Fruit fly (Drosophila melanogaster) whole organism, embryonic: Measurements from ENCODE around the gene CG9150.

Source experiments
- Adf1 ChIP-seq: fragments of 200-800 bp; sonication (Bioruptor generic); IDR thresholded peaks from 2 replicates; pipeline ENCODE4 v1.3.6; 2022; ENCODE audit warnings: missing biosample characterization, missing genetic modification characterization
- CG1024 ChIP-seq: fragments of 200-800 bp; sonication (Bioruptor generic); IDR thresholded peaks from 2 replicates; pipeline ENCODE4 v1.3.6; 2022; ENCODE audit warnings: missing biosample characterization, missing genetic modification characterization
- CG10462 ChIP-seq: fragments of 200-800 bp; sonication (Bioruptor generic); optimal IDR thresholded peaks from 2 replicates; lab custom pipeline; 2016; ENCODE audit warnings: missing biosample characterization, missing genetic modification characterization
- CG11695 ChIP-seq: fragments of 200-800 bp; sonication (Bioruptor generic); IDR thresholded peaks from 3 replicates; pipeline ENCODE4 v1.3.6; 2022; ENCODE audit warnings: missing biosample characterization, missing genetic modification characterization
- CG15479 ChIP-seq: fragments of 200-800 bp; sonication (Bioruptor generic); optimal IDR thresholded peaks from 3 replicates; lab custom pipeline; 2019; ENCODE audit warnings: missing biosample characterization, mild to moderate bottlenecking, missing genetic modification characterization, moderate library complexity
- CG15601 ChIP-seq: fragments of 200-800 bp; sonication (Bioruptor generic); optimal IDR thresholded peaks from 3 replicates; lab custom pipeline; 2019; ENCODE audit warnings: missing biosample characterization, mild to moderate bottlenecking, missing genetic modification characterization, moderate library complexity
- CG17385 ChIP-seq: fragments of 200-800 bp; sonication (Bioruptor generic); optimal IDR thresholded peaks from 3 replicates; lab custom pipeline; 2018; ENCODE audit warnings: missing biosample characterization, mild to moderate bottlenecking, missing genetic modification characterization
- CG18599 ChIP-seq: fragments of 200-800 bp; sonication (Bioruptor generic); optimal IDR thresholded peaks from 3 replicates; lab custom pipeline; 2017; ENCODE audit warnings: missing biosample characterization, missing genetic modification characterization, mild to moderate bottlenecking, moderate library complexity, missing genetic modification reagents
- CG31224 ChIP-seq: fragments of 200-800 bp; sonication (Bioruptor generic); IDR thresholded peaks from 2 replicates; pipeline ENCODE4 v1.3.6; 2022; ENCODE audit warnings: missing biosample characterization, missing genetic modification characterization
- CG5953 ChIP-seq: fragments of 200-800 bp; sonication (Bioruptor generic); IDR thresholded peaks from 2 replicates; pipeline ENCODE4 v1.3.6; 2022; ENCODE audit warnings: missing biosample characterization, missing genetic modification characterization
- CG6854 ChIP-seq: fragments of 200-800 bp; sonication (Bioruptor generic); optimal IDR thresholded peaks from 3 replicates; lab custom pipeline; 2017; ENCODE audit warnings: missing biosample characterization, mild to moderate bottlenecking, missing genetic modification characterization
- CG7745 ChIP-seq: fragments of 200-800 bp; sonication (Bioruptor generic); optimal IDR thresholded peaks from 2 replicates; lab custom pipeline; 2018; ENCODE audit warnings: missing biosample characterization, mild to moderate bottlenecking, missing genetic modification characterization, moderate library complexity
- CG9932 ChIP-seq: fragments of 200-800 bp; sonication (Bioruptor generic); IDR thresholded peaks from 2 replicates; pipeline ENCODE4 v1.3.6; 2022; ENCODE audit warnings: missing biosample characterization, missing genetic modification characterization
- Dref ChIP-seq: fragments of 200-800 bp; sonication (Bioruptor generic); IDR thresholded peaks from 2 replicates; pipeline ENCODE4 v1.3.6; 2022; ENCODE audit warnings: missing biosample characterization, missing genetic modification characterization
- Fer2 ChIP-seq: fragments of 200-800 bp; sonication (Bioruptor generic); optimal IDR thresholded peaks from 2 replicates; lab custom pipeline; 2018; ENCODE audit warnings: missing biosample characterization, mild to moderate bottlenecking, missing genetic modification characterization, moderate library complexity
- Fer3 ChIP-seq: fragments of 200-800 bp; sonication (Bioruptor generic); optimal IDR thresholded peaks from 2 replicates; lab custom pipeline; 2018; ENCODE audit warnings: missing biosample characterization, mild to moderate bottlenecking, missing genetic modification characterization, moderate library complexity
- Hr51 ChIP-seq, 2 experiments: fragments of 200-800 bp; sonication (Bioruptor generic); optimal IDR thresholded peaks; 2 replicates in 1 of 2; 3 replicates in 1 of 2; lab custom pipeline; 2016 to 2018; ENCODE audit warnings: missing biosample characterization in 2 of 2, missing genetic modification characterization in 2 of 2, mild to moderate bottlenecking in 1 of 2, moderate library complexity in 1 of 2
- Max ChIP-seq: fragments of 200-800 bp; sonication (Bioruptor generic); optimal IDR thresholded peaks from 2 replicates; lab custom pipeline; 2016; ENCODE audit warnings: missing biosample characterization, mild to moderate bottlenecking, missing genetic modification characterization
- Mrtf ChIP-seq: fragments of 200-800 bp; sonication (Bioruptor generic); IDR thresholded peaks from 3 replicates; pipeline ENCODE4 v1.3.6; 2022; ENCODE audit warnings: missing biosample characterization, missing genetic modification characterization
- NC2α ChIP-seq: fragments of 200-800 bp; sonication (Bioruptor generic); optimal IDR thresholded peaks from 2 replicates; lab custom pipeline; 2016; ENCODE audit warnings: missing biosample characterization, missing genetic modification characterization
- Opbp ChIP-seq: fragments of 200-800 bp; sonication (Bioruptor generic); IDR thresholded peaks from 3 replicates; pipeline ENCODE4 v1.3.6; 2022; ENCODE audit warnings: missing biosample characterization, missing genetic modification characterization; ENCODE audit not compliant: partially characterized antibody
- Rx ChIP-seq: fragments of 200-800 bp; sonication (Bioruptor generic); IDR thresholded peaks from 2 replicates; pipeline ENCODE4 v1.3.6; 2022; ENCODE audit warnings: missing biosample characterization, missing genetic modification characterization
- Side ChIP-seq: fragments of 200-800 bp; sonication (Bioruptor generic); optimal IDR thresholded peaks from 2 replicates; lab custom pipeline; 2016; ENCODE audit warnings: missing biosample characterization, missing genetic modification characterization
- Sin3A ChIP-seq: fragments of >200 bp; optimal IDR thresholded peaks from 2 replicates; lab custom pipeline; 2018
- YL-1 ChIP-seq: fragments of 200-800 bp; sonication (Bioruptor generic); optimal IDR thresholded peaks from 3 replicates; lab custom pipeline; 2017; ENCODE audit warnings: missing biosample characterization, mild to moderate bottlenecking, missing genetic modification characterization
- abd-A ChIP-seq: fragments of 200-800 bp; sonication (Bioruptor generic); optimal IDR thresholded peaks from 3 replicates; lab custom pipeline; 2019; ENCODE audit warnings: missing biosample characterization, mild to moderate bottlenecking, missing genetic modification characterization, moderate library complexity
- ase ChIP-seq: fragments of 200-800 bp; sonication (Bioruptor generic); IDR thresholded peaks from 3 replicates; pipeline ENCODE4 v1.3.6; 2022; ENCODE audit warnings: missing biosample characterization, missing genetic modification characterization
- danr ChIP-seq: fragments of 200-800 bp; sonication (Bioruptor generic); IDR thresholded peaks from 2 replicates; pipeline ENCODE4 v1.3.6; 2022; ENCODE audit warnings: missing biosample characterization, missing genetic modification characterization
- esg ChIP-seq: fragments of 200-800 bp; sonication (Bioruptor generic); conservative IDR thresholded peaks from 2 replicates; pipeline ENCODE4 v1.3.6; 2022; ENCODE audit warnings: missing biosample characterization, missing genetic modification characterization
- fd64A ChIP-seq: fragments of 200-800 bp; sonication (Bioruptor generic); optimal IDR thresholded peaks from 3 replicates; lab custom pipeline; 2018; ENCODE audit warnings: missing biosample characterization, mild to moderate bottlenecking, missing genetic modification characterization
- fru ChIP-seq: fragments of >200 bp; optimal IDR thresholded peaks from 2 replicates; lab custom pipeline; 2017
- gro ChIP-seq: fragments of 200-800 bp; sonication (Bioruptor generic); optimal IDR thresholded peaks from 2 replicates; lab custom pipeline; 2016; ENCODE audit warnings: missing biosample characterization, missing genetic modification characterization
- hkb ChIP-seq, 2 experiments: fragments of 200-800 bp in 1 of 2; fragments of >200 bp in 1 of 2; sonication (Bioruptor generic) in 1 of 2; IDR thresholded peaks in 1 of 2; optimal IDR thresholded peaks in 1 of 2; 2 replicates each; pipeline versions ENCODE4 v1.3.6 to Lab custom; 2017 to 2022; ENCODE audit warnings: missing biosample characterization in 1 of 2, missing genetic modification characterization in 1 of 2
- ind ChIP-seq: fragments of 200-800 bp; sonication (Bioruptor generic); optimal IDR thresholded peaks from 3 replicates; lab custom pipeline; 2016; ENCODE audit warnings: missing biosample characterization, missing genetic modification characterization
- lmd ChIP-seq: fragments of 200-800 bp; sonication (Bioruptor generic); IDR thresholded peaks from 2 replicates; pipeline ENCODE4 v1.3.6; 2022; ENCODE audit warnings: missing biosample characterization, missing genetic modification characterization
- nerfin-1 ChIP-seq: fragments of 200-800 bp; sonication (Bioruptor generic); optimal IDR thresholded peaks from 3 replicates; lab custom pipeline; 2019; ENCODE audit warnings: missing biosample characterization, mild to moderate bottlenecking, missing genetic modification characterization, moderate library complexity
- nerfin-2 ChIP-seq: fragments of 200-800 bp; sonication (Bioruptor generic); IDR thresholded peaks from 2 replicates; pipeline ENCODE4 v1.3.6; 2022; ENCODE audit warnings: missing biosample characterization, missing genetic modification characterization; ENCODE audit not compliant: partially characterized antibody
- oc ChIP-seq: fragments of 200-800 bp; sonication (Bioruptor generic); optimal IDR thresholded peaks from 2 replicates; lab custom pipeline; 2018; ENCODE audit warnings: missing biosample characterization, mild to moderate bottlenecking, missing genetic modification characterization, moderate library complexity
- pb ChIP-seq: fragments of 200-800 bp; sonication (Bioruptor generic); optimal IDR thresholded peaks from 3 replicates; lab custom pipeline; 2016; ENCODE audit warnings: missing biosample characterization, missing genetic modification characterization
- scrt ChIP-seq: fragments of 200-800 bp; sonication (Bioruptor generic); optimal IDR thresholded peaks from 2 replicates; lab custom pipeline; 2018; ENCODE audit warnings: missing biosample characterization, mild to moderate bottlenecking, missing genetic modification characterization, moderate library complexity
- ssp ChIP-seq: fragments of 200-800 bp; sonication (Bioruptor generic); IDR thresholded peaks from 2 replicates; pipeline ENCODE4 v1.3.6; 2022; ENCODE audit warnings: missing biosample characterization, missing genetic modification characterization
- sug ChIP-seq: fragments of 200-800 bp; optimal IDR thresholded peaks from 2 replicates; lab custom pipeline; 2019; ENCODE audit warnings: missing biosample characterization, mild to moderate bottlenecking, missing genetic modification characterization, moderate library complexity
- tll ChIP-seq, 2 experiments: fragments of 200-800 bp in 1 of 2; fragments of >200 bp in 1 of 2; sonication (Bioruptor generic) in 1 of 2; optimal IDR thresholded peaks; 2 replicates each; lab custom pipeline; 2017 to 2019; ENCODE audit warnings: missing biosample characterization in 2 of 2, missing genetic modification characterization in 2 of 2, mild to moderate bottlenecking in 1 of 2, moderate library complexity in 1 of 2
- tna ChIP-seq: fragments of 200-800 bp; sonication (Bioruptor generic); IDR thresholded peaks from 2 replicates; pipeline ENCODE4 v1.3.6; 2022; ENCODE audit warnings: missing biosample characterization, missing genetic modification characterization; ENCODE audit not compliant: partially characterized antibody
- toy ChIP-seq: fragments of 200-800 bp; sonication (Bioruptor generic); IDR thresholded peaks from 2 replicates; pipeline ENCODE4 v1.3.6; 2022; ENCODE audit warnings: missing biosample characterization, missing genetic modification characterization
- vfl ChIP-seq: fragments of 200-800 bp; sonication (Bioruptor generic); optimal IDR thresholded peaks from 2 replicates; lab custom pipeline; 2016; ENCODE audit warnings: missing biosample characterization, missing genetic modification characterization
- vvl ChIP-seq: fragments of 200-800 bp; sonication (Bioruptor generic); IDR thresholded peaks from 2 replicates; pipeline ENCODE4 v1.3.6; 2022; ENCODE audit warnings: missing biosample characterization, missing genetic modification characterization
- wek ChIP-seq: fragments of 200-800 bp; sonication (Bioruptor generic); optimal IDR thresholded peaks from 3 replicates; lab custom pipeline; 2018; ENCODE audit warnings: missing biosample characterization, mild to moderate bottlenecking, missing genetic modification characterization, moderate library complexity
- zf30C ChIP-seq: fragments of 200-800 bp; sonication (Bioruptor generic); optimal IDR thresholded peaks from 3 replicates; lab custom pipeline; 2018; ENCODE audit warnings: missing biosample characterization, mild to moderate bottlenecking, missing genetic modification characterization

The CG9150 gene

DNA sequence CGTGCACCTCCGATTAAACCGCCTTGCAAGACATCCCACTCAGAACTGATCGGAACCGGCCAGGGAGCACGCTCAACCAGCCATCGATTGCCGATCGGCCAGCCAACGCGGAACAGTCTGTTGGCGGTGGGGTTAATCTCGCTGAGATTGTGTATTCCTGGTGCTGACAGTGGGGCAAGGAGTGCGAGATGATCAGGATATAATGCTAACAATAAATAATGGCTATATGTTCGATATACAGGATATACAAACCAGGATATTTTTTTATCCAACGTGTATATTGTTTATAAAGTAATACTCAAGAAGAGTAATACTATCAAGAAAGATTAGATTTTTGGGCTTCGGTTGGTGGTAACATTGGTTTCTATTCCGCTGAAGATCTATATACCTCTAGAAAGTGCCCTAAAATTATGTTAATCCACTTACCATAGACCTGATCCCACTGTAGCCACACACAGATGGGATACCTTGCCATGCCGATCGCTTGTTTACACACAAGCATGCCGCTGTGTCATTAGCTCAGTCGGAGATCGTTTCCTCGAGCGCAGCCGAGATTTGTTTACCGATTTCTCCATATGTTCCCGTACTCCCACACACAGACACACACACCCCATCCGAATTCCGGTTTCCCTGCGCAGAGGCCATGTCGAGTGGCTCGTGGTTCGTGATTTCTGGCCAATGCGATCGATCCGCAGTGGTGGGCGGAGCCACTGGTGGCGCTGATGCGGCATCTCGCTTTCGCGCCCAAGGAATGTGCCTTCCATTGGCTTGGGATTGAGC lies 48.9 kb downstream of the CG9150 start, which contains the start of gene H2.0 (continued):
- TF ChIP-seq abd-A (tag; lab: Kevin White, UChicago), result peak; percentile 52
- no peak for TF ChIP-seq CG7745 (tag; lab: Kevin White, UChicago)
- TF ChIP-seq CG17385 (GFP tag; lab: Kevin White, UChicago), result peak; percentile 8
- TF ChIP-seq CG11695 (GFP tag; lab: Robert Waterston, UW), result 0 out of 3 replicates have a peak, but pooled peaks have one; percentile 28
- no peak for TF ChIP-seq pb (GFP tag; lab: Kevin White, UChicago)
- TF ChIP-seq nerfin-1, result no peak
- no peak for TF ChIP-seq Rx
- TF ChIP-seq Adf1 (GFP tag; lab: Robert Waterston, UW), result no peak
- TF ChIP-seq CG6854 (GFP tag; lab: Kevin White, UChicago), result no peak
- no peak for TF ChIP-seq Dref
- no peak for TF ChIP-seq fru (lab: Kevin White, UChicago)
- TF ChIP-seq NC2α (GFP tag; lab: Kevin White, UChicago), result no peak
- TF ChIP-seq toy (GFP tag; lab: Robert Waterston, UW), result no peak
- no peak for TF ChIP-seq vfl (GFP tag; lab: Kevin White, UChicago)
- no peak for TF ChIP-seq Hr51 (GFP tag; optimal IDR thresholded peaks at IDR 0.05; lab: Kevin White, UChicago)
- TF ChIP-seq sug (tag; lab: Kevin White, UChicago), result no peak
- no peak for TF ChIP-seq ind (GFP tag; lab: Kevin White, UChicago)
- no peak for TF ChIP-seq ssp (GFP tag; lab: Robert Waterston, UW)
- no peak for TF ChIP-seq wek (GFP tag; lab: Kevin White, UChicago)
- 0 out of 2 replicates have a peak, but pooled peaks have one; percentile 11 for TF ChIP-seq danr (GFP tag; lab: Robert Waterston, UW)
- TF ChIP-seq CG9932 (GFP tag; lab: Robert Waterston, UW), result no peak
- no peak for TF ChIP-seq CG15479
- no peak for TF ChIP-seq nerfin-2 (GFP tag; lab: Robert Waterston, UW)
- peak; percentile 53 for TF ChIP-seq lmd (GFP tag; lab: Robert Waterston, UW)
- peak; percentile 22 for TF ChIP-seq fd64A
- no peak for TF ChIP-seq YL-1 (GFP tag; lab: Kevin White, UChicago)
- no peak for TF ChIP-seq CG10462 (GFP tag; lab: Kevin White, UChicago)
- no peak for TF ChIP-seq Mrtf (GFP tag; lab: Robert Waterston, UW)
- no peak for TF ChIP-seq ase (GFP tag; lab: Robert Waterston, UW)
- TF ChIP-seq tll (GFP tag; optimal IDR thresholded peaks at IDR 0.05; lab: Kevin White, UChicago), result no peak
- 0 out of 2 replicates have a peak, but pooled peaks have one; percentile 26 for TF ChIP-seq CG31224 (GFP tag; lab: Robert Waterston, UW)
- TF ChIP-seq hkb (optimal IDR thresholded peaks at IDR 0.05; lab: Kevin White, UChicago), result no peak
- TF ChIP-seq hkb (GFP tag; IDR thresholded peaks at IDR 0.05; lab: Robert Waterston, UW), result 0 out of 2 replicates have a peak, but pooled peaks have one; percentile 24
- TF ChIP-seq scrt (GFP tag; lab: Kevin White, UChicago), result no peak
- peak; percentile 37; the same call in 1 of the 2 replicates for TF ChIP-seq esg (GFP tag; lab: Robert Waterston, UW)
- 0 out of 2 replicates have a peak, but pooled peaks have one; percentile 17 for TF ChIP-seq CG1024
- TF ChIP-seq Fer2 (tag; lab: Kevin White, UChicago), result no peak
- TF ChIP-seq Side, result no peak
- TF ChIP-seq vvl (GFP tag; lab: Robert Waterston, UW), result no peak; the same call in 1 of the 2 replicates
- TF ChIP-seq CG5953 (GFP tag; lab: Robert Waterston, UW), result no peak
- no peak for TF ChIP-seq Sin3A (lab: Kevin White, UChicago)
- no peak for TF ChIP-seq Fer3 (tag; lab: Kevin White, UChicago)
- TF ChIP-seq tna, result no peak
- peak; percentile 6 for TF ChIP-seq oc (tag; lab: Kevin White, UChicago)
- TF ChIP-seq Opbp (GFP tag; lab: Robert Waterston, UW), result no peak
- no peak for TF ChIP-seq CG18599 (GFP tag; lab: Kevin White, UChicago)
- no peak for TF ChIP-seq Max (GFP tag; lab: Kevin White, UChicago)
- peak; percentile 36 for TF ChIP-seq CG15601 (tag; lab: Kevin White, UChicago)
- TF ChIP-seq gro (GFP tag; lab: Kevin White, UChicago), result no peak
- no peak for TF ChIP-seq zf30C (GFP tag; lab: Kevin White, UChicago)
